Fruit fly (Drosophila melanogaster) whole organism, embryonic: ENCODE data around the gene Mtp.

Source experiments
- Abd-B ChIP-seq: fragments of 200-800 bp; sonication (Bioruptor generic); optimal IDR thresholded peaks from 2 replicates; lab custom pipeline; 2018; ENCODE audit warnings: missing biosample characterization, mild to moderate bottlenecking, missing genetic modification characterization, moderate library complexity
- BtbVII ChIP-seq: fragments of 200-800 bp; sonication (Bioruptor generic); optimal IDR thresholded peaks from 3 replicates; lab custom pipeline; 2017; ENCODE audit warnings: missing biosample characterization, mild to moderate bottlenecking, missing genetic modification characterization
- C15 ChIP-seq: fragments of 200-800 bp; sonication (Bioruptor generic); IDR thresholded peaks from 3 replicates; pipeline ENCODE4 v1.3.6; 2022; ENCODE audit warnings: missing biosample characterization, missing genetic modification characterization
- CG10321 ChIP-seq: fragments of 200-800 bp; sonication (Bioruptor generic); IDR thresholded peaks from 2 replicates; pipeline ENCODE4 v1.3.6; 2022; ENCODE audit warnings: missing biosample characterization, missing genetic modification characterization
- CG11398 ChIP-seq: fragments of 200-800 bp; sonication (Bioruptor generic); optimal IDR thresholded peaks from 2 replicates; lab custom pipeline; 2016; ENCODE audit warnings: missing biosample characterization, missing genetic modification characterization
- CG11695 ChIP-seq: fragments of 200-800 bp; sonication (Bioruptor generic); IDR thresholded peaks from 3 replicates; pipeline ENCODE4 v1.3.6; 2022; ENCODE audit warnings: missing biosample characterization, missing genetic modification characterization
- CG12071 ChIP-seq: fragments of 200-800 bp; sonication (Bioruptor generic); optimal IDR thresholded peaks from 3 replicates; lab custom pipeline; 2018; ENCODE audit warnings: missing biosample characterization, mild to moderate bottlenecking, missing genetic modification characterization
- CG14667 ChIP-seq: fragments of 200-800 bp; sonication (Bioruptor generic); IDR thresholded peaks from 2 replicates; pipeline ENCODE4 v1.3.6; 2022; ENCODE audit warnings: missing biosample characterization, missing genetic modification characterization
- CG15269 ChIP-seq: fragments of 200-800 bp; sonication (Bioruptor generic); optimal IDR thresholded peaks from 2 replicates; lab custom pipeline; 2018; ENCODE audit warnings: missing biosample characterization, mild to moderate bottlenecking, missing genetic modification characterization, moderate library complexity
- CG1603 ChIP-seq: fragments of 200-800 bp; sonication (Bioruptor generic); optimal IDR thresholded peaks from 2 replicates; lab custom pipeline; 2019; ENCODE audit warnings: missing biosample characterization, mild to moderate bottlenecking, missing genetic modification characterization, moderate library complexity
- CG17829 ChIP-seq: fragments of 200-800 bp; optimal IDR thresholded peaks from 2 replicates; lab custom pipeline; 2019; ENCODE audit warnings: missing biosample characterization, mild to moderate bottlenecking, missing genetic modification characterization, moderate library complexity
- CG30403 ChIP-seq: fragments of 200-800 bp; sonication (Bioruptor generic); optimal IDR thresholded peaks from 3 replicates; lab custom pipeline; 2016; ENCODE audit warnings: missing biosample characterization, missing genetic modification characterization
- CG32532 ChIP-seq: fragments of 200-800 bp; sonication (Bioruptor generic); IDR thresholded peaks from 2 replicates; pipeline ENCODE4 v1.3.6; 2022; ENCODE audit warnings: missing biosample characterization, missing genetic modification characterization
- CG4707 ChIP-seq: fragments of 200-800 bp; sonication (Bioruptor generic); optimal IDR thresholded peaks from 2 replicates; lab custom pipeline; 2018; ENCODE audit warnings: missing biosample characterization, mild to moderate bottlenecking, missing genetic modification characterization, moderate library complexity
- CG4820 ChIP-seq: fragments of 200-800 bp; sonication (Bioruptor generic); optimal IDR thresholded peaks from 3 replicates; lab custom pipeline; 2016; ENCODE audit warnings: missing biosample characterization, missing genetic modification characterization
- CG5245 ChIP-seq: fragments of 200-800 bp; sonication (Bioruptor generic); optimal IDR thresholded peaks from 3 replicates; lab custom pipeline; 2016; ENCODE audit warnings: missing biosample characterization, missing genetic modification characterization
- CG6272 ChIP-seq: fragments of 200-800 bp; sonication (Bioruptor generic); IDR thresholded peaks from 2 replicates; pipeline ENCODE4 v1.3.6; 2022; ENCODE audit warnings: missing biosample characterization, missing genetic modification characterization
- CG7963 ChIP-seq: fragments of 200-800 bp; sonication (Bioruptor generic); IDR thresholded peaks from 3 replicates; pipeline ENCODE4 v1.3.6; 2022; ENCODE audit warnings: missing biosample characterization, missing genetic modification characterization; ENCODE audit not compliant: partially characterized antibody
- CG8924 ChIP-seq: fragments of 200-800 bp; optimal IDR thresholded peaks from 3 replicates; lab custom pipeline; 2019; ENCODE audit warnings: missing biosample characterization, mild to moderate bottlenecking, missing genetic modification characterization, moderate library complexity
- CG9876 ChIP-seq: fragments of 200-800 bp; sonication (Bioruptor generic); optimal IDR thresholded peaks from 2 replicates; lab custom pipeline; 2016; ENCODE audit warnings: missing biosample characterization, missing genetic modification characterization
- Dad ChIP-seq: fragments of 200-800 bp; sonication (Bioruptor generic); optimal IDR thresholded peaks from 3 replicates; lab custom pipeline; 2016; ENCODE audit warnings: missing biosample characterization, missing genetic modification characterization
- Doc3 ChIP-seq: fragments of 200-800 bp; sonication (Bioruptor generic); IDR thresholded peaks from 3 replicates; pipeline ENCODE4 v1.3.6; 2022; ENCODE audit warnings: missing biosample characterization, missing genetic modification characterization; ENCODE audit not compliant: partially characterized antibody
- Eip74EF ChIP-seq, 2 experiments: fragments of 200-800 bp in 1 of 2; fragments of >200 bp in 1 of 2; sonication (Bioruptor generic) in 1 of 2; optimal IDR thresholded peaks; 2 replicates each; lab custom pipeline; 2017 to 2019; ENCODE audit warnings: missing biosample characterization in 2 of 2, missing genetic modification characterization in 2 of 2, mild to moderate bottlenecking in 1 of 2, moderate library complexity in 1 of 2
- Gsc ChIP-seq: fragments of 200-800 bp; sonication (Bioruptor generic); IDR thresholded peaks from 2 replicates; pipeline ENCODE4 v1.3.6; 2022; ENCODE audit warnings: missing biosample characterization, missing genetic modification characterization
- Hmx ChIP-seq: fragments of 200-800 bp; sonication (Bioruptor generic); optimal IDR thresholded peaks from 2 replicates; lab custom pipeline; 2016; ENCODE audit warnings: missing biosample characterization, missing genetic modification characterization
- Lpt ChIP-seq: fragments of >200 bp; optimal IDR thresholded peaks from 2 replicates; lab custom pipeline; 2018; ENCODE audit warnings: missing biosample characterization, missing genetic modification characterization
- Meics ChIP-seq: fragments of 200-800 bp; sonication (Bioruptor generic); optimal IDR thresholded peaks from 2 replicates; lab custom pipeline; 2017; ENCODE audit warnings: missing biosample characterization, mild to moderate bottlenecking, missing genetic modification characterization
- NFAT ChIP-seq: fragments of 200-800 bp; sonication (Bioruptor generic); IDR thresholded peaks from 2 replicates; pipeline ENCODE4 v1.3.6; 2022; ENCODE audit warnings: missing biosample characterization, missing genetic modification characterization
- Opbp ChIP-seq: fragments of 200-800 bp; sonication (Bioruptor generic); IDR thresholded peaks from 3 replicates; pipeline ENCODE4 v1.3.6; 2022; ENCODE audit warnings: missing biosample characterization, missing genetic modification characterization; ENCODE audit not compliant: partially characterized antibody
- Spps ChIP-seq: fragments of 200-800 bp; sonication (Bioruptor generic); optimal IDR thresholded peaks from 2 replicates; lab custom pipeline; 2018; ENCODE audit warnings: missing biosample characterization, mild to moderate bottlenecking, missing genetic modification characterization
- Sry-β ChIP-seq: fragments of 200-800 bp; sonication (Bioruptor generic); optimal IDR thresholded peaks from 2 replicates; lab custom pipeline; 2018; ENCODE audit warnings: missing biosample characterization, mild to moderate bottlenecking, missing genetic modification characterization, moderate library complexity
- Taf1 ChIP-seq: fragments of 200-800 bp; sonication (Bioruptor generic); IDR thresholded peaks from 2 replicates; pipeline ENCODE4 v1.3.6; 2022; ENCODE audit warnings: missing biosample characterization, missing genetic modification characterization
- Usf ChIP-seq: fragments of 200-800 bp; sonication (Bioruptor generic); optimal IDR thresholded peaks from 2 replicates; lab custom pipeline; 2017; ENCODE audit warnings: missing genotype, missing biosample characterization, missing genetic modification characterization
- Vsx1 ChIP-seq: fragments of 200-800 bp; sonication (Bioruptor generic); optimal IDR thresholded peaks from 2 replicates; lab custom pipeline; 2017; ENCODE audit warnings: missing biosample characterization, mild to moderate bottlenecking, missing genetic modification characterization, missing genetic modification reagents
- Xbp1 ChIP-seq: fragments of 200-800 bp; sonication (Bioruptor generic); optimal IDR thresholded peaks from 3 replicates; lab custom pipeline; 2016; ENCODE audit warnings: missing biosample characterization, mild to moderate bottlenecking, missing genetic modification characterization
- ap ChIP-seq: fragments of 200-800 bp; sonication (Bioruptor generic); IDR thresholded peaks from 2 replicates; pipeline ENCODE4 v1.3.6; 2022; ENCODE audit warnings: missing biosample characterization, missing genetic modification characterization
- ase ChIP-seq: fragments of 200-800 bp; sonication (Bioruptor generic); IDR thresholded peaks from 3 replicates; pipeline ENCODE4 v1.3.6; 2022; ENCODE audit warnings: missing biosample characterization, missing genetic modification characterization
- ato ChIP-seq: fragments of 200-800 bp; sonication (Bioruptor generic); IDR thresholded peaks from 2 replicates; pipeline ENCODE4 v1.3.6; 2022; ENCODE audit warnings: missing biosample characterization, missing genetic modification characterization; ENCODE audit not compliant: partially characterized antibody
- bab2 ChIP-seq: fragments of 200-800 bp; sonication (Bioruptor generic); optimal IDR thresholded peaks from 2 replicates; lab custom pipeline; 2016; ENCODE audit warnings: missing biosample characterization, missing genetic modification characterization
- esg ChIP-seq: fragments of 200-800 bp; sonication (Bioruptor generic); conservative IDR thresholded peaks from 2 replicates; pipeline ENCODE4 v1.3.6; 2022; ENCODE audit warnings: missing biosample characterization, missing genetic modification characterization
- fd3F ChIP-seq: fragments of 200-800 bp; sonication (Bioruptor generic); optimal IDR thresholded peaks from 2 replicates; lab custom pipeline; 2018; ENCODE audit warnings: missing biosample characterization, mild to moderate bottlenecking, missing genetic modification characterization, moderate library complexity
- fu2 ChIP-seq: fragments of 200-800 bp; sonication (Bioruptor generic); optimal IDR thresholded peaks from 2 replicates; lab custom pipeline; 2016; ENCODE audit warnings: missing biosample characterization, missing genetic modification characterization
- grau ChIP-seq: fragments of 200-800 bp; optimal IDR thresholded peaks from 3 replicates; lab custom pipeline; 2019; ENCODE audit warnings: missing biosample characterization, mild to moderate bottlenecking, missing genetic modification characterization, moderate library complexity
- grn ChIP-seq: fragments of 200-800 bp; sonication (Bioruptor generic); optimal IDR thresholded peaks from 3 replicates; lab custom pipeline; 2017; ENCODE audit warnings: missing biosample characterization, missing genetic modification characterization
- kni ChIP-seq: fragments of 200-800 bp; sonication (Bioruptor generic); optimal IDR thresholded peaks from 3 replicates; lab custom pipeline; 2017; ENCODE audit warnings: mild to moderate bottlenecking, missing biosample characterization, missing genetic modification reagents, missing genetic modification characterization
- otp ChIP-seq: fragments of 200-800 bp; sonication (Bioruptor generic); IDR thresholded peaks from 3 replicates; pipeline ENCODE4, ENCODE4 v1.3.6; 2022; ENCODE audit warnings: missing biosample characterization, missing genetic modification characterization
- pho ChIP-seq: fragments of 200-800 bp; sonication (Bioruptor generic); optimal IDR thresholded peaks from 2 replicates; lab custom pipeline; 2016; ENCODE audit warnings: missing biosample characterization, missing genetic modification characterization
- sens-2 ChIP-seq: fragments of 200-800 bp; sonication (Bioruptor generic); IDR thresholded peaks from 2 replicates; pipeline ENCODE4 v1.3.6; 2022; ENCODE audit warnings: missing biosample characterization, missing genetic modification characterization
- slp2 ChIP-seq: fragments of 200-800 bp; sonication (Bioruptor generic); optimal IDR thresholded peaks from 2 replicates; lab custom pipeline; 2016; ENCODE audit warnings: missing biosample characterization, missing genetic modification characterization
- tna ChIP-seq: fragments of 200-800 bp; sonication (Bioruptor generic); IDR thresholded peaks from 2 replicates; pipeline ENCODE4 v1.3.6; 2022; ENCODE audit warnings: missing biosample characterization, missing genetic modification characterization; ENCODE audit not compliant: partially characterized antibody

Gene Mtp

DNA sequence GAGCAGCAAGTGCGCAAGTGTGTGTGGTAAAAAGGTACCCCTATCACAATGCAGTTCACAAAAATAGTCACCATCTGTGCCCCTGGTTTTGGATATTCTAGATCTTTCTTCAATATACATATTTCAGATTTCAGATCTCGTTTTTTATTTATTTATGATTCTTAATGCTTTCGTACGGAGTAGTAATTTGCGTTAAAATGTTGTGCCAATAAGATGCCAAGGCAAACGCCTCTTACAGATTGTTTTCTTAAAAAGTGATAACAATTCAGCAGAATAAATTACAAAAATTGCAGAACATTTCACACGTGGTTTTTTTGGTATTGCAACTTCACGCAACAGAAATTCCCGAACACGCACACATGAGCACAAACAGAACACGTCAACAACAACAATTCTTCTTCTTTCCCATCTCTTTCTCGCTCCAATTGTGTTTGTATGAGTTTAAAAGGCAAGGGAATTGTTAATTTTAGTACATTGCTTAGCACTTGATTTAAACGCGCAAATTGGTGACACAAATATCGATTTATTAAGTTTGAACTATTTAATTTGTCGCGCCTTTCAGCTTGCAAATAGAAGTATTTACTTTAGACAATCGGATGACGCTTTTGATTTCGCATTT is 4.5 kb downstream of the Mtp start (continued):
- TF ChIP-seq Opbp (GFP tag; lab: Robert Waterston, UW) = no peak
- TF ChIP-seq NFAT (GFP tag; lab: Robert Waterston, UW) = no peak
- TF ChIP-seq ap (GFP tag; lab: Robert Waterston, UW) = peak; percentile 83
- no peak for TF ChIP-seq Doc3 (GFP tag; lab: Robert Waterston, UW)
- peak; percentile 48 for TF ChIP-seq fu2 (GFP tag; lab: Kevin White, UChicago)
- peak; percentile 58; the same call in 2 of the 3 replicates for TF ChIP-seq CG11695 (GFP tag; lab: Robert Waterston, UW)
- peak; percentile 13 for TF ChIP-seq Abd-B (GFP tag; lab: Kevin White, UChicago)
- no peak for TF ChIP-seq CG6272 (GFP tag; lab: Robert Waterston, UW)
- no peak for TF ChIP-seq ato (GFP tag; lab: Robert Waterston, UW)
- peak; percentile 59 for TF ChIP-seq CG1603 (tag; lab: Kevin White, UChicago)
- TF ChIP-seq ase (GFP tag; lab: Robert Waterston, UW) = no peak
- peak; percentile 48 for TF ChIP-seq esg
- TF ChIP-seq CG8924 (tag; lab: Kevin White, UChicago) = peak; percentile 84
- TF ChIP-seq Dad (GFP tag; lab: Kevin White, UChicago) = peak; percentile 58
- TF ChIP-seq Taf1 = no peak
- peak in 1 of 2 experiments; percentile 75 for TF ChIP-seq Eip74EF (GFP tag; optimal IDR thresholded peaks at IDR 0.05; lab: Kevin White, UChicago)
- peak; percentile 70 for TF ChIP-seq CG4707 (GFP tag; lab: Kevin White, UChicago)
- no peak for TF ChIP-seq Meics (GFP tag; lab: Kevin White, UChicago)
- peak; percentile 42 for TF ChIP-seq CG11398 (GFP tag; lab: Kevin White, UChicago)
- peak; percentile 35 for TF ChIP-seq grn
- peak; percentile 76; the same call in 2 of the 3 replicates for TF ChIP-seq otp (GFP tag; lab: Robert Waterston, UW)
- peak; percentile 67 for TF ChIP-seq bab2 (GFP tag; lab: Kevin White, UChicago)
- peak; percentile 76 for TF ChIP-seq grau (tag; lab: Kevin White, UChicago)
- peak; percentile 61 for TF ChIP-seq CG30403 (GFP tag; lab: Kevin White, UChicago)
- no peak for TF ChIP-seq Spps (tag; lab: Kevin White, UChicago)
- peak; percentile 77 for TF ChIP-seq CG15269 (tag; lab: Kevin White, UChicago)
- TF ChIP-seq pho (GFP tag; lab: Kevin White, UChicago) = peak; percentile 54
- no peak for TF ChIP-seq CG7963 (GFP tag; lab: Robert Waterston, UW)
- TF ChIP-seq C15 (GFP tag; lab: Robert Waterston, UW) = no peak
- no peak for TF ChIP-seq Gsc (GFP tag; lab: Robert Waterston, UW)
- TF ChIP-seq CG17829 (tag; lab: Kevin White, UChicago) = no peak
- TF ChIP-seq CG10321 (GFP tag; lab: Robert Waterston, UW) = no peak
- TF ChIP-seq CG9876 (GFP tag; lab: Kevin White, UChicago) = peak; percentile 11
- TF ChIP-seq BtbVII (GFP tag; lab: Kevin White, UChicago) = no peak
- TF ChIP-seq Sry-β (GFP tag; lab: Kevin White, UChicago) = no peak
- TF ChIP-seq CG32532 (GFP tag; lab: Robert Waterston, UW) = no peak
- peak; percentile 58; the same call in 1 of the 2 replicates for TF ChIP-seq sens-2 (GFP tag; lab: Robert Waterston, UW)
- TF ChIP-seq Lpt = no peak
- peak; percentile 66 for TF ChIP-seq CG4820
- TF ChIP-seq CG12071 (GFP tag; lab: Kevin White, UChicago) = peak; percentile 48
- TF ChIP-seq fd3F = peak; percentile 53
- no peak for TF ChIP-seq CG14667 (GFP tag; lab: Robert Waterston, UW)
- TF ChIP-seq Usf = peak; percentile 43
- TF ChIP-seq kni = no peak
- peak; percentile 54 for TF ChIP-seq Vsx1 (GFP tag; lab: Kevin White, UChicago)
- peak; percentile 45 for TF ChIP-seq slp2 (GFP tag; lab: Kevin White, UChicago)
- peak; percentile 66 for TF ChIP-seq CG5245
- TF ChIP-seq Xbp1 = peak; percentile 69
- TF ChIP-seq tna (GFP tag; lab: Robert Waterston, UW) = no peak
- no peak for TF ChIP-seq Hmx (GFP tag; lab: Kevin White, UChicago)
